Worm (Caenorhabditis elegans) whole organism, L4/young adult: ENCODE results near the gene C35D10.12.
"Not testable (repeated sequence)": the region's sequence is repeated elsewhere in the genome, so short reads cannot be mapped to it uniquely, and the experiment has no call there.

ENCODE experiments used
- W03F9.2 ChIP-seq: fragments of 150-350 bp; optimal IDR thresholded peaks from 2 replicates; lab custom pipeline; 2014; ENCODE audit warnings: missing biosample characterization, missing genetic modification characterization
- dao-5 ChIP-seq: sonication (generic microtip); optimal IDR thresholded peaks from 2 replicates; lab custom pipeline; 2016; ENCODE audit warnings: missing genotype, missing genetic modification characterization, moderate library complexity, missing compliant biosample characterization
- him-1 ChIP-seq: sonication (generic microtip); optimal IDR thresholded peaks from 2 replicates; lab custom pipeline; 2016; ENCODE audit warnings: missing genotype, missing genetic modification reagents, missing genetic modification characterization, missing compliant biosample characterization

C35D10.12 gene

ce11 chrIII:4874671-4875070, at the start of gene C35D10.12:
TSS of gene C35D10.12 (minus strand) at chrIII:4874771.
- TF ChIP-seq him-1 (tag; lab: Kevin White, UChicago) (no peak), W03F9.2 (tag; lab: Kevin White, UChicago) (no peak), dao-5 (no peak)

- TF ChIP-seq dao-5: no peak
- TF ChIP-seq him-1 (tag; lab: Kevin White, UChicago): no peak
- no peak for TF ChIP-seq W03F9.2 (tag; lab: Kevin White, UChicago)
Measured at ce11 chrIII:4924134-4924533, 49.6 kb upstream of the C35D10.12 start.

ce11 chrIII:4922020-4922419, 47.4 kb upstream of the C35D10.12 start, which contains the start of gene mmab-1:
TSS of gene mmab-1 (minus strand) at chrIII:4922114.
- not testable (repeated sequence) for TF ChIP-seq W03F9.2 (tag; lab: Kevin White, UChicago); dao-5; him-1 (tag; lab: Kevin White, UChicago)

ce11 chrIII:4920221-4920620, 45.6 kb upstream of the C35D10.12 start, which contains the start of gene ula-1:
TSS of gene ula-1 (minus strand) at chrIII:4920321.
- no peak for TF ChIP-seq him-1 (tag; lab: Kevin White, UChicago)

- no peak for TF ChIP-seq W03F9.2 (tag; lab: Kevin White, UChicago)
- no peak for TF ChIP-seq him-1 (tag; lab: Kevin White, UChicago)
Measured at ce11 chrIII:4918906-4919305, 44.3 kb upstream of the C35D10.12 start.

- no peak for TF ChIP-seq him-1 (tag; lab: Kevin White, UChicago)
- peak; percentile 60 for TF ChIP-seq W03F9.2 (tag; lab: Kevin White, UChicago)
- TF ChIP-seq dao-5: no peak
Measured at ce11 chrIII:4917960-4918712, 43.6 kb upstream of the C35D10.12 start, which contains the start of gene rpb-8. TSS of gene rpb-8 (minus strand) at chrIII:4918008.

DNA sequence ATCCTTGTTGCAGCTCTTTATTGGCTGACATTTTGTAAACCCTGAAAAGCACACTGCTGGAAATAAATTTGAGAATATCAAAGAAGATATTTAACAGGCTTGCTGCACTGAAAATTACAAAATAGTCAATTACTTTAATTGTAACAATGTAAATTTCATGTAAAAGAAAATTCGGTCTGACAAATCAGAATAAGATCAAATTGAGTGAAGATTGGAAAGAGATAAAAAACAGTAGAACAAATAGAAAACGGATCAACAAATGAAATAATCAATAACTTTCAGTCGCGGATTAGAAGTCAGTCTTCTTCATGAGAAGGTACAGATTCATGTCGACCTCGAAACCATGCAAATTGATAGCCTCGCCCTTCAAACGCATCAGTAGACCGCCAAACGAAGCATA, 42.5 kb upstream of the C35D10.12 start, which contains the start of gene rars-1:
rars-1 (minus strand) TSS at position 101 of the 400 bp plus-strand sequence.
- TF ChIP-seq W03F9.2 (tag; lab: Kevin White, UChicago): no peak
- TF ChIP-seq him-1 (tag; lab: Kevin White, UChicago): no peak
- TF ChIP-seq dao-5: no peak

DNA sequence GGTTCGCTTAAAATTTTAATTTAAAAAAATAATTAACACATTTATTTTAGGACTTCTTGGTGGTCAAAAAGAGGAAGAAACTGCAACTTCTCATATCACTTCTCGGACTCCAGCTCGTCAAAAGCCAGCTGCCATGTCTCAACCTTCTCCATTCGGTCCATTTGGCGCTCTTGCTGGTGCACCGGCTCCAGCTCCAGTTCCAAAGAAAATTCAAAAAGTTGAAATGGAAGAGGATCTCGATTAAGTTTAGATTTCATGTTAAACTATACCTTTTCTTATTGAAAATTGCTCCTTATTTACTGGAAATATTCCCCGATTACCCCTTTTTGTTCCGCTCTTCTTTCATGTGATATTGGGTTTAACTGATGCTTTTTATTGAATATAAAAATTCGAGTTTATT, 39.2 kb upstream of the C35D10.12 start:
- TF ChIP-seq W03F9.2 (tag; lab: Kevin White, UChicago) (no peak), dao-5 (no peak), him-1 (tag; lab: Kevin White, UChicago) (no peak)

DNA sequence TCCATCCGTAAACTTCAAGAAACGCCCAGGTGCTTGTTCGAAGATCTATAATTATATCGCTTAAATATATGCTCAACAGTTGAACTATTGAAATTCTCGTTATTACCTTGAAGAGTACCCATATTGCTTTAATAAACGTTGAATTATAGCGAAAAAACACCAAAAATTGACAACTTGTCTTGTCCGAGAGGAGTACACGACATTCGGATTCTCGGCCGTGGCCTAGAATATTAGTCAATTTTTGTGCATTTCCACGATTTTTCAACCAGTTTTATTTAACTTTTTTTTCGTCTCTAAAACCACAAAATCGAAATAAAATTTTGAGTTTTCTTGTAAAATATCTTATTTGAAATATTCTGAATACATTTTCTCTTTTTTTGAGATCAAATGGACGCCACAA, 37.7 kb upstream of the C35D10.12 start, which contains the start of the genes F26F4.9 and cee-1:
F26F4.9 (minus strand) TSS at position 205 of the 400 bp plus-strand sequence.
cee-1 (plus strand) TSS at position 383 of the 400 bp plus-strand sequence.
- TF ChIP-seq him-1 (tag; lab: Kevin White, UChicago): no peak
- TF ChIP-seq W03F9.2 (tag; lab: Kevin White, UChicago): peak; percentile 52
- TF ChIP-seq dao-5: no peak

DNA sequence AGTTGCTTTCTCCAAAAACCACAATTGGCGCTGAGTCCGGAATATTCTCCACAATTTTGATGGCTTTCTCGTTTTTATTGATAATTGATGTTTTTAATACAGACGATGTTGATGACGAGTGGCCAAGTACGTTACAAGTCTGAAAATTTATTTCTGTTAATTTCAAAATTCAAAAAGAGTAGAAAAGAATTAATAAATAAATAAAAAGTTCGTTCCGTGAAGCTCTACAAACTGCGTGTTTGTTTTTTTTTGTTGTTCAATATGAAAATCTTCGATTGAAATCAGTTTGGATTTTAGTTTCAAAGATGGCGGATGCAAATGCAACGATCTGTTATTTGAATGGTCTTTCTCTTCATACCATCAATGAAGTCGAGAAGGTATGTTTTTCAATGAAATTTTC, 36.4 kb upstream of the C35D10.12 start, which contains the start of gene F26F4.2:
F26F4.2 (plus strand) TSS at position 301 of the 400 bp plus-strand sequence.
- TF ChIP-seq dao-5: no peak

- TF ChIP-seq dao-5 (no peak), him-1 (tag; lab: Kevin White, UChicago) (no peak), W03F9.2 (tag; lab: Kevin White, UChicago) (no peak)
Measured at ce11 chrIII:4909938-4910337, 35.4 kb upstream of the C35D10.12 start, which contains the start of gene F26F4.12. TSS of gene F26F4.12 (minus strand) at chrIII:4910038.

ce11 chrIII:4906896-4907295, 32.3 kb upstream of the C35D10.12 start, which contains the start of gene rom-1:
TSS of gene rom-1 (plus strand) at chrIII:4907196.
- no peak for TF ChIP-seq dao-5
- no peak for TF ChIP-seq him-1 (tag; lab: Kevin White, UChicago)
- TF ChIP-seq W03F9.2 (tag; lab: Kevin White, UChicago): no peak

DNA sequence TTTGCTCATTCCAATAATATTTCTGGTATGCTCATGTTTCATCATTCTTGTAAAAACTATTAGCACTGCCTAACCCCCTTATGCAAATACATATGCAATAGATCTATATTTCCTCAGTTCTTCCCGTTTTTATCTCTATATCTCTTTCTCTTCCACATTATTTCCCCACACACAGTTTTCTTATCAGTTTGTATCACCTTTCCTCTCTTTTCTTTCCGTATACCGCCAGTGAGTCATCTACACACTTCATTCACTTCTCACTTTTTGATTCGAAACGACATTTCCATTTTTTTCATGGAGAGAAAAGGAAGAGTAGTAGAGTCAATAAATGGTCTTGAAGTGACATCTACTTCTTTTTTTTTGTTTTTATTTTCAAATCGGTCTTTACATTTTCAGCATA, 31.8 kb upstream of the C35D10.12 start:
- TF ChIP-seq W03F9.2 (tag; lab: Kevin White, UChicago) (no peak), dao-5 (no peak), him-1 (tag; lab: Kevin White, UChicago) (no peak)

DNA sequence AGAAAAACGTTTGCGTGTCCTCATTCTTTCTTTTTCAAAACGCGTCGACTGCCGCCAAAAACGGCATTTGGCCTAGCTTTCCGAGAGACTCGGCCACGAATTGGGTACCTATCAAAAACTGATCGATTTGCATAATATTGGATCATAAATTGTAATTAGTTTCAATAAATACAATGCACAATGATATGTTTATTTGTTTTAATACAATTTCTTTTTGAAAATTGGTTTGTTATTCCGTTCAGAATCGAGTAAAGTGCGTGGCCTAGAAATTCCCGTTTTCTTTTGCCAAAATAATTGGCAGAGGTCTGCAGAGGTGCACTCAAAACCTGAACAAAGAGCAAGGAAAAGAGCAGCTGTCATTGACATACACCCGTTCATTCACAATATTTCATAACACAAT, 30.8 kb upstream of the C35D10.12 start, which contains the start of gene F26F4.8:
F26F4.8 (minus strand) TSS at position 69 of the 400 bp plus-strand sequence.
- TF ChIP-seq W03F9.2 (tag; lab: Kevin White, UChicago) (no peak), dao-5 (no peak), him-1 (tag; lab: Kevin White, UChicago) (no peak)
